Worm (Caenorhabditis elegans) whole organism, young adult: Measurements from ENCODE around the gene clp-4.

Experiments used
- B0019.2 ChIP-seq: fragments of 200-800 bp; sonication (Bioruptor generic); conservative IDR thresholded peaks from 2 replicates; pipeline ENCODE4 v1.3.6; 2022; ENCODE audit warnings: missing genetic modification reagents, missing genetic modification characterization, missing compliant biosample characterization
- B0336.3 ChIP-seq: fragments of 200-800 bp; sonication (Bioruptor generic); IDR thresholded peaks from 2 replicates; pipeline ENCODE4 v1.3.6; 2022; ENCODE audit warnings: missing genetic modification characterization, missing compliant biosample characterization
- D2030.7 ChIP-seq: fragments of 200-800 bp; sonication (Bioruptor generic); IDR thresholded peaks from 2 replicates; pipeline ENCODE4 v1.3.6; 2022; ENCODE audit warnings: missing genetic modification reagents, missing genetic modification characterization, missing compliant biosample characterization
- F10E7.11 ChIP-seq: sonication (generic microtip); optimal IDR thresholded peaks from 2 replicates; lab custom pipeline; 2017; ENCODE audit warnings: mild to moderate bottlenecking, missing genetic modification characterization, moderate library complexity, missing compliant biosample characterization
- F22D6.2 ChIP-seq: sonication (generic microtip); optimal IDR thresholded peaks from 2 replicates; lab custom pipeline; 2016; ENCODE audit warnings: mild to moderate bottlenecking, missing genetic modification characterization, missing compliant biosample characterization
- F57A8.1 ChIP-seq: fragments of 200-800 bp; sonication (Bioruptor generic); optimal IDR thresholded peaks from 2 replicates; lab custom pipeline; 2018; ENCODE audit warnings: mild to moderate bottlenecking, missing genetic modification characterization, moderate library complexity, missing compliant biosample characterization
- K11D2.4 ChIP-seq: fragments of 200-800 bp; sonication (Bioruptor generic); IDR thresholded peaks from 2 replicates; pipeline ENCODE4 v1.3.6; 2022; ENCODE audit warnings: missing genetic modification reagents, missing genetic modification characterization, missing compliant biosample characterization
- Y53F4B.3 ChIP-seq: fragments of 200-800 bp; sonication (Bioruptor generic); IDR thresholded peaks from 2 replicates; pipeline ENCODE4 v1.3.6; 2022; ENCODE audit warnings: missing genetic modification reagents, missing genetic modification characterization, missing compliant biosample characterization
- ZK185.1 ChIP-seq: sonication (generic microtip); optimal IDR thresholded peaks from 2 replicates; lab custom pipeline; 2016; ENCODE audit warnings: mild to moderate bottlenecking, missing genetic modification characterization, missing compliant biosample characterization; ENCODE audit not compliant: poor library complexity, severe bottlenecking
- attf-6 ChIP-seq: fragments of 200-800 bp; sonication (Bioruptor generic); IDR thresholded peaks from 2 replicates; pipeline ENCODE4 v1.3.6; 2022; ENCODE audit warnings: missing genetic modification reagents, missing genetic modification characterization, missing compliant biosample characterization
- bed-1 ChIP-seq: fragments of 200-800 bp; sonication (Bioruptor generic); IDR thresholded peaks from 2 replicates; pipeline ENCODE4 v1.3.6; 2022; ENCODE audit warnings: missing genetic modification reagents, missing genetic modification characterization, missing compliant biosample characterization
- cebp-2 ChIP-seq: fragments of 200-800 bp; sonication (Bioruptor generic); IDR thresholded peaks from 2 replicates; pipeline ENCODE4 v1.3.6; 2022; ENCODE audit warnings: missing genetic modification characterization, missing compliant biosample characterization
- ceh-58 ChIP-seq: fragments of 200-800 bp; sonication (Bioruptor generic); IDR thresholded peaks from 2 replicates; pipeline ENCODE4 v1.3.6; 2022; ENCODE audit warnings: missing genetic modification characterization, missing compliant biosample characterization
- ceh-79 ChIP-seq: sonication (generic microtip); optimal IDR thresholded peaks from 2 replicates; lab custom pipeline; 2017; ENCODE audit warnings: mild to moderate bottlenecking, missing genetic modification characterization, missing compliant biosample characterization
- chd-7 ChIP-seq: sonication (generic microtip); optimal IDR thresholded peaks from 2 replicates; lab custom pipeline; 2016; ENCODE audit warnings: mild to moderate bottlenecking, missing genetic modification characterization, moderate library complexity, missing compliant biosample characterization
- dpl-1 ChIP-seq: fragments of 150-350 bp; optimal IDR thresholded peaks from 2 replicates; lab custom pipeline; 2014; ENCODE audit warnings: missing biosample characterization, missing genetic modification reagents, missing genetic modification characterization
- egrh-3 ChIP-seq: fragments of 200-800 bp; sonication (Bioruptor generic); IDR thresholded peaks from 2 replicates; pipeline ENCODE4 v1.3.6; 2022; ENCODE audit warnings: missing genetic modification reagents, missing genetic modification characterization, missing compliant biosample characterization
- ets-4 ChIP-seq: fragments of 200-800 bp; sonication (Bioruptor generic); optimal IDR thresholded peaks from 2 replicates; lab custom pipeline; 2018; ENCODE audit warnings: mild to moderate bottlenecking, missing genetic modification characterization, missing compliant biosample characterization
- hlh-12 ChIP-seq: sonication (generic microtip); optimal IDR thresholded peaks from 2 replicates; lab custom pipeline; 2016; ENCODE audit warnings: missing genetic modification characterization, missing compliant biosample characterization
- hmg-1.2 ChIP-seq: fragments of 200-800 bp; sonication (Bioruptor generic); IDR thresholded peaks from 2 replicates; pipeline ENCODE4 v1.3.6; 2022; ENCODE audit warnings: missing genetic modification reagents, missing genetic modification characterization, missing compliant biosample characterization
- hmg-20 ChIP-seq: fragments of 200-800 bp; sonication (Bioruptor generic); IDR thresholded peaks from 2 replicates; pipeline ENCODE4 v1.3.6; 2022; ENCODE audit warnings: missing genetic modification reagents, missing genetic modification characterization, missing compliant biosample characterization
- let-607 ChIP-seq, 2 experiments: fragments of 200-800 bp in 1 of 2; sonication (Bioruptor generic) in 1 of 2; sonication (generic microtip) in 1 of 2; optimal IDR thresholded peaks; 2 replicates each; lab custom pipeline; 2016 to 2018; ENCODE audit warnings: mild to moderate bottlenecking in 2 of 2, missing compliant biosample characterization in 2 of 2, missing genetic modification characterization in 2 of 2, moderate library complexity in 2 of 2, missing genotype in 1 of 2
- madf-6 ChIP-seq: fragments of 200-800 bp; sonication (Bioruptor generic); IDR thresholded peaks from 2 replicates; pipeline ENCODE4 v1.3.6; 2022; ENCODE audit warnings: missing genetic modification reagents, missing genetic modification characterization, missing compliant biosample characterization
- madf-8 ChIP-seq: fragments of 200-800 bp; sonication (Bioruptor generic); conservative IDR thresholded peaks from 2 replicates; pipeline ENCODE4 v1.3.6; 2022; ENCODE audit warnings: missing genetic modification reagents, missing genetic modification characterization, missing compliant biosample characterization
- mxl-1 ChIP-seq: sonication (generic microtip); optimal IDR thresholded peaks from 2 replicates; lab custom pipeline; 2016; ENCODE audit warnings: missing genetic modification characterization, missing compliant biosample characterization
- nhr-120 ChIP-seq: fragments of 200-800 bp; sonication (Bioruptor generic); IDR thresholded peaks from 2 replicates; pipeline ENCODE4 v1.3.6; 2022; ENCODE audit warnings: missing genetic modification characterization, missing compliant biosample characterization
- nhr-90 ChIP-seq: sonication (generic microtip); optimal IDR thresholded peaks from 2 replicates; lab custom pipeline; 2016; ENCODE audit warnings: missing genotype, mild to moderate bottlenecking, missing genetic modification characterization, missing compliant biosample characterization
- rec-8 ChIP-seq, 2 experiments: sonication (generic microtip); optimal IDR thresholded peaks; 2 replicates each; lab custom pipeline; 2016; ENCODE audit warnings: mild to moderate bottlenecking in 2 of 2, missing genetic modification characterization in 2 of 2, missing genetic modification reagents in 2 of 2, missing genotype in 2 of 2, missing biosample characterization in 1 of 2, missing compliant biosample characterization in 1 of 2, moderate library complexity in 1 of 2
- sdz-38 ChIP-seq: sonication (generic microtip); optimal IDR thresholded peaks from 2 replicates; lab custom pipeline; 2016; ENCODE audit warnings: missing genotype, missing genetic modification characterization, missing compliant biosample characterization
- tbp1 ChIP-seq: fragments of 200-800 bp; sonication (Bioruptor generic); optimal IDR thresholded peaks from 2 replicates; lab custom pipeline; 2018; ENCODE audit warnings: mild to moderate bottlenecking, missing genetic modification characterization, missing compliant biosample characterization
- unc-130 ChIP-seq: sonication (generic microtip); optimal IDR thresholded peaks from 2 replicates; lab custom pipeline; 2016; ENCODE audit warnings: missing genetic modification reagents, missing genetic modification characterization, missing compliant biosample characterization
- zfh-2 ChIP-seq: fragments of 200-800 bp; sonication (Bioruptor generic); conservative IDR thresholded peaks from 2 replicates; pipeline ENCODE4 v1.3.6; 2022; ENCODE audit warnings: missing genetic modification reagents, missing genetic modification characterization, missing compliant biosample characterization
- zim-3 ChIP-seq: sonication (generic microtip); optimal IDR thresholded peaks from 2 replicates; lab custom pipeline; 2017; ENCODE audit warnings: mild to moderate bottlenecking, missing genetic modification characterization, moderate library complexity, missing compliant biosample characterization
- ztf-26 ChIP-seq: sonication (generic microtip); optimal IDR thresholded peaks from 2 replicates; lab custom pipeline; 2017; ENCODE audit warnings: missing genetic modification characterization, missing compliant biosample characterization
- ztf-3 ChIP-seq: fragments of 200-800 bp; sonication (Bioruptor generic); optimal IDR thresholded peaks from 2 replicates; lab custom pipeline; 2018; ENCODE audit warnings: mild to moderate bottlenecking, missing genetic modification characterization, missing compliant biosample characterization
- ztf-6 ChIP-seq: fragments of 200-800 bp; sonication (Bioruptor generic); IDR thresholded peaks from 2 replicates; pipeline ENCODE4 v1.3.6; 2022; ENCODE audit warnings: missing genetic modification reagents, missing genetic modification characterization, missing compliant biosample characterization

The clp-4 gene

DNA sequence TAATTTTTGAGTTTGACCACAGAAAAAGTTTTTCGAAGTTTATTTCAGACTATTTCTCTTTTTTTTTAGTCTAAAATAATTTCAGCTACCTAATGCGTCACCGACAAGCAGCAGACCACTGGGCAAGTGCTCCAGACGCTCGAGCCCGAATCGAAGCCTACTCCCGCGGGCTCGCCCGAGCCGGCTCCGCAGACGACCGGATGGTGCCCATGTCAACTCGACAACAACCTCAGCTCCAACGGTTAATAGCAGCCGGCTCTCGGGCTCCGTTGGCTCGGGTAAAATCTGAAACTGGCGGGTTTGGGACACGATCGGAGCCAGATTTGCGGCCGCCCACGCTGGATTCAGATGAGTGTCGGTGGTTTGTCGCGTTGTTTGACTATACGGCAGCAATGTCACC, 15.1 kb downstream of the clp-4 start:
- no peak for TF ChIP-seq ztf-26
- TF ChIP-seq sdz-38 (tag; lab: Kevin White, UChicago) = no peak
- peak; percentile 93 for TF ChIP-seq zfh-2 (GFP tag; lab: Robert Waterston, UW)
- TF ChIP-seq egrh-3 (GFP tag; lab: Robert Waterston, UW) = peak; percentile 58; the same call in 1 of the 2 replicates
- TF ChIP-seq, all 124 proteins: peak for 2

DNA sequence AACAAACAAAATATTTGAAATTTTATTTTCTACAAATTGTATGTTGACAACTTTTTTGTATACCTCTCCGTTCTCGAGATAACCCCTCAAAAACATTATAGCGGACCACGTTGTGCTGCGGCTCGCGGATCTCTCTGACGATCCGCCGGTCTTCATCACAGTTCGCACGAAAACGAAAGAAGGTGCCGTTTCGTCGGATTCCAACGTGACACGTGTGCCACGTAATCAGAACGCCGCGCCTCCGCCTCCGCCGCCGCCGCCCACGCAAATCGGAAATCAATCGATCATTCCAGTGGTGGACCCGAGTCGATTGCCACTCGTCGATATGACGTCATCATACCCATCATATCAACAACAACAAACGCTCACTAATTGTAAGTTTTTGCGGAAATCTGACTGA, 18.7 kb downstream of the clp-4 start:
- no peak for TF ChIP-seq F57A8.1
- TF ChIP-seq chd-7 (tag; lab: Kevin White, UChicago) = no peak
- peak; percentile 69 for TF ChIP-seq zfh-2 (GFP tag; lab: Robert Waterston, UW)

DNA sequence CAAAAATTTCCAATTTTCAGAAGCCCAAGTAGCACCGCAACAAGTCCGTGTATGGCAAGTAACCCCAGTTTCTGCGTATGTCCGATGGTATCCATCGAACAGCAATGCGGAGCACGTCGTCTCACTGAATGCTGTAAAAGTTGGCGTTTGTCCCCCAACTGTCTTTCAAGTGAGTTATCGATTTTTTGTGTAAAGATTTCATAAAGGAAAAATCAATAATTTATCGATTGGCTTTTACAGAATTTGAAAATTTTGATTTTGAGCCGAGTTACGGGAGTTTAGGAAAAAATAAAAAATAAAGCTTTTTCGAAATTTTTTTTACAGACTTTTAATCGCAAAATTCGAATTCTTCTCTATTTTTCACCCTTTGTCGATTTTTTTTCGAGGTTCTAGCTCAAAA, 24.0 kb downstream of the clp-4 start:
- TF ChIP-seq ceh-58 (GFP tag; lab: Robert Waterston, UW) = no peak
- no peak for TF ChIP-seq F10E7.11 (tag; lab: Kevin White, UChicago)
- no peak for TF ChIP-seq nhr-90 (tag; lab: Kevin White, UChicago)
- no peak for TF ChIP-seq F22D6.2 (tag; lab: Kevin White, UChicago)
- no peak for TF ChIP-seq B0019.2
- TF ChIP-seq hmg-20 (GFP tag; lab: Robert Waterston, UW) = no peak
- TF ChIP-seq unc-130 (GFP tag; lab: Kevin White, UChicago) = no peak
- no peak for TF ChIP-seq ztf-3 (GFP tag; lab: Kevin White, UChicago)
- no peak for TF ChIP-seq cebp-2 (GFP tag; lab: Robert Waterston, UW)
- TF ChIP-seq mxl-1 (tag; lab: Kevin White, UChicago) = no peak
- TF ChIP-seq attf-6 (GFP tag; lab: Robert Waterston, UW) = no peak
- no peak for TF ChIP-seq ZK185.1
- TF ChIP-seq madf-8 = no peak
- TF ChIP-seq bed-1 (GFP tag; lab: Robert Waterston, UW) = no peak
- TF ChIP-seq D2030.7 (GFP tag; lab: Robert Waterston, UW) = no peak
- no peak for TF ChIP-seq ztf-6
- TF ChIP-seq let-607 (tag; optimal IDR thresholded peaks at IDR 0.05; lab: Kevin White, UChicago) = no peak

DNA sequence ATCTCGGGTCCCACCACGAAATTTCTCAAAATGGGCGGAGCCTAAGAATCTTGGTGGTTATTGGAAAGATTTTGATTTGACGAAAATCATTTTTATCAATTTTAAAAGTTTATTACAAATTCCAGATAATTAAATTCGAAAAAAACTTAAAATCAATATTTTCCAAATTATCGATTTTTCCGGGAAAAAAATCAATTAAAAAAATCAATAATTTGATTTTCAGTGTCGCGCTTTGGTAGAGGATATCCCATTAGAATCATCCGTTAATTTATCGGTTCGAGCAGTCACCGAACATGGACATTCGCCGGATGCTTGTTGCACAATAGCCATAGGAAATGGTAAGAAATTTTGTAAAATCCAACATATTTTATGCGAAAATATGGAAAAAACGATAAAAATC, 24.7 kb downstream of the clp-4 start:
- no peak for TF ChIP-seq hlh-12 (tag; lab: Kevin White, UChicago)
- no peak for TF ChIP-seq hmg-1.2
- TF ChIP-seq Y53F4B.3 (GFP tag; lab: Robert Waterston, UW) = no peak
- TF ChIP-seq tbp1 (GFP tag; lab: Kevin White, UChicago) = no peak
- TF ChIP-seq dpl-1 = no peak
- TF ChIP-seq B0019.2 = no peak
- no peak for TF ChIP-seq ceh-79 (tag; lab: Kevin White, UChicago)
- no peak for TF ChIP-seq rec-8 (tag; optimal IDR thresholded peaks at IDR 0.05; lab: Kevin White, UChicago)
- TF ChIP-seq let-607 (tag; optimal IDR thresholded peaks at IDR 0.05; lab: Kevin White, UChicago) = no peak
- TF ChIP-seq B0336.3 (GFP tag; lab: Robert Waterston, UW) = no peak
- TF ChIP-seq madf-6 (GFP tag; lab: Robert Waterston, UW) = no peak
- no peak for TF ChIP-seq K11D2.4 (GFP tag; lab: Robert Waterston, UW)
- no peak for TF ChIP-seq ets-4 (GFP tag; lab: Kevin White, UChicago)
- TF ChIP-seq zim-3 (tag; lab: Kevin White, UChicago) = no peak
- TF ChIP-seq nhr-120 (GFP tag; lab: Robert Waterston, UW) = no peak
- no peak for TF ChIP-seq hmg-20 (GFP tag; lab: Robert Waterston, UW)
